Worm (Caenorhabditis elegans) whole organism, L4 larva: Measurements from ENCODE around the gene ttr-6.

Experiments
- cey-2 ChIP-seq: sonication (generic microtip); optimal IDR thresholded peaks from 3 replicates; lab custom pipeline; 2017; ENCODE audit warnings: missing genetic modification characterization, mild to moderate bottlenecking, missing compliant biosample characterization, antibody characterized with exemption, borderline replicate concordance; ENCODE audit not compliant: insufficient read depth
- dve-1 ChIP-seq: sonication (generic microtip); optimal IDR thresholded peaks from 2 replicates; lab custom pipeline; 2017; ENCODE audit warnings: antibody characterized with exemption, mild to moderate bottlenecking, missing genetic modification characterization, missing compliant biosample characterization; ENCODE audit not compliant: insufficient read depth
- madf-9 ChIP-seq: fragments of 200-800 bp; sonication (Bioruptor generic); conservative IDR thresholded peaks from 2 replicates; pipeline ENCODE4 v1.3.6; 2022; ENCODE audit warnings: missing genetic modification reagents, missing genetic modification characterization, missing compliant biosample characterization
- mep-1 ChIP-seq: fragments of 150-350 bp; sonication (generic microtip); optimal IDR thresholded peaks from 3 replicates; lab custom pipeline; 2014; ENCODE audit warnings: missing biosample characterization, missing genetic modification characterization

- TF ChIP-seq madf-9 (GFP tag; lab: Robert Waterston, UW) (no peak), mep-1 (tag; lab: Kevin White, UChicago) (no peak), dve-1 (tag; lab: Kevin White, UChicago) (no peak), cey-2 (tag; lab: Kevin White, UChicago) (no peak)
Measured at ce11 chrX:6625275-6625674, 28.4 kb upstream of the ttr-6 start.
